Fruit fly (Drosophila melanogaster) ovary, adult (tissue): ENCODE measurements around the gene CG10750.

Experiments
- CG17801 ChIP-seq: fragments of 200-800 bp; optimal IDR thresholded peaks from 2 replicates; lab custom pipeline; 2019; ENCODE audit warnings: missing biosample characterization, mild to moderate bottlenecking, missing genetic modification characterization, moderate library complexity; ENCODE audit not compliant: partially characterized antibody

The CG10750 gene

DNA sequence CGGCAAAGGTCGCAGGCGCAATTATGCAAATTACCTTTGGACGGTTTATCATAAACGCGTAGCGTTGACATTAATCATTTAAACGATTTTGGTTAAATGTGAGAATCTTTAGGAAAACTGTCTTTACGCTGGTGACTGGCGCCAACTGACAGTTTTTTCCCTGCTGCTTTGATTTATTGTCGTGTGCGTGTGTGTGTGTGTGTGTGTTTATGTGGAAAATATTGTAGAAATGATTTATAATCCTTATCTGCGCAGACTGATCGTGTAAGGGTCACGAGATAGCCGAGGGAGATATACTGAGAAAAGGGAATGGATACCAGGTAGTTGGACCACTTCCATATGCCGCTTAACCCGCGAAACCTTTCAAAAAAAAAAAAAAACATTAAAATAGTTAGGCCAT, 24.7 kb downstream of the CG10750 start:
- no peak for TF ChIP-seq CG17801 (GFP tag; lab: Kevin White, UChicago)

DNA sequence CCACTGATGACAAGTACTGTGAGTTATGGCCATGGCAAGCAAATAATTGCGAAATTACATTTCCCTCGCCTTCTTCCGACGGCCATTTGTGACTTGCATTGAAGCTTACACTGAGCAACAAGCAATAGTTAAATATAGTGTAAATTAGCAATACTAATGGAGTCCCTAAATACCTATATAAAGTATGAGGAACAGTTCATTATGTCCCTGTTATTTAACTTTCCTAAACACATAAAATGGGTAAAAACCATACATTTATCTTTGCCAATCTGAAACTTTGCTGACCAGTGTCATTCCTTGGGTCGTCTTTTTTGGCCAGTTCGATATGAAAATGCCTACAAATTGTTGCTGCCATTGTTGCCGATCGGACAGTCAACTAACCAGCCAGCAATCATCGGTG, 25.4 kb downstream of the CG10750 start:
- TF ChIP-seq CG17801 (GFP tag; lab: Kevin White, UChicago) = no peak

dm6 chr2L:19326819-19327425, 26.9 kb downstream of the CG10750 start:
- no peak for TF ChIP-seq CG17801 (GFP tag; lab: Kevin White, UChicago)

- TF ChIP-seq CG17801 (GFP tag; lab: Kevin White, UChicago) = no peak
These were observed 27.8 kb downstream of the CG10750 start for dm6 chr2L:19327828-19328227.

- TF ChIP-seq CG17801 (GFP tag; lab: Kevin White, UChicago) = no peak
These were observed 28.6 kb downstream of the CG10750 start for dm6 chr2L:19328610-19329009.

DNA sequence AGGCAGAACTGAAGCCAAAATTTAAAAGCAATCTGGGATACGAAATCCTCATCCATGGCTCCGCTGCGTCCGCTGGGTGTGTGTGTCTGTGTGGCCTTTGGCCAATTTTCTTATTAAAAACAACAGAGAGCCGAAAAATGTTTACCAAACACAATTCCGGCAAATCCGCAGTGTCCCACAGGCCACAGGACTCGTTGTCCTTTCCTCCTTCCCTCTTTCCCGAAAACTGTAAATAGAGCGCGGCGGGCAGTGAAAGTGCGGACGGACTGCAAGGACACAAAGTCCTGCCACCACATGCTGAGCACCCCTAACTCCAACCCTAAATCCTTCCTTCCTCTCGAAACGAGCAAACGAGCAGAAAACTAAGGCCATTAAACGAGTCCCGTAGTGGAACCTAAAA, 33.9 kb downstream of the CG10750 start:
- TF ChIP-seq CG17801 (GFP tag; lab: Kevin White, UChicago) = no peak

DNA sequence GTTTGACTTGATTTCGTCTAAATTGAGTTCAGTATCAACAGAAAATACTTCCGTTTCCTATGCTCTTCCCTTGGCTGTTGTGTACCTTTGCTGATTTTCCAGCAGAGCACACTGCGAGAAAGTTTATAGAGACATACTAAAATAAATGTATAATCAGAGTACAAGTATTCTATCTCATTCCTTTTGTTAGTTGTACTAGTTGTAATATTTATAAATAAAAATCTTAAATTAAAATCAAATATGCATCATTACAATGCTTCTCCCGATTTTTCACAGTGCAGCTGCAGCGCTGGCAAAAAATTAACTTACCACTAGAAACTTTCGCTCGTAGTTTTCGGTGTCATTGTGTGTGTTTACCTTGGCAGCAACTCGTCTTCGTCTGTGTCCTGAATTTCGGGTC, 35.0 kb downstream of the CG10750 start:
- no peak for TF ChIP-seq CG17801 (GFP tag; lab: Kevin White, UChicago)

dm6 chr2L:19337971-19338732, 38.1 kb downstream of the CG10750 start:
- TF ChIP-seq CG17801 (GFP tag; lab: Kevin White, UChicago) = no peak

dm6 chr2L:19339023-19339422, 39.0 kb downstream of the CG10750 start:
- no peak for TF ChIP-seq CG17801 (GFP tag; lab: Kevin White, UChicago)

dm6 chr2L:19341074-19341806, 41.2 kb downstream of the CG10750 start:
- TF ChIP-seq CG17801 (GFP tag; lab: Kevin White, UChicago) = no peak

DNA sequence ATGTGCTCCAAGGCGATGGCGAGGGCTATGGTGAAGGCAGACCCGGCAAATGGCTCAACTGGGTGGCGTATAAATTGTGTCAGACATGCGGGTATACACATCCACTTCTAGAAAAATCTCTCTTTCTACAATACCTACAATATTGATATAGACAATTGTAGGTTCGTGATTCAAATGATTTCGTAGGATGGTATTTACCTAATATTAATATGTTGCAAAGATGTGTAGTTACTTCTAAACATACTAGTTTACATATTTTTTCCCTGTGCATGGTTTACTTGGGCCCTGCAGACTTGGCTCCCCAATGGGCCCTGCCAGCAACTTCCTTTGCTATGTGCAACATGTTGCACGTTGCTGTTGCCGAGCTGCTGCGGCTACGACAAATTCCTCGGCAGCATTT, 42.0 kb downstream of the CG10750 start:
- no peak for TF ChIP-seq CG17801 (GFP tag; lab: Kevin White, UChicago)

- no peak for TF ChIP-seq CG17801 (GFP tag; lab: Kevin White, UChicago)
These were observed 42.7 kb downstream of the CG10750 start for dm6 chr2L:19342767-19343166.
